Fruit fly (Drosophila melanogaster) Kc167 (cell line): Measurements from ENCODE around the gene Syx1A.

ENCODE experiments used
- Myc ChIP-seq: fragments of >200 bp; optimal IDR thresholded peaks from 2 replicates; lab custom pipeline; 2017; ENCODE audit warnings: missing external identifiers
- insv ChIP-seq: fragments of >200 bp; optimal IDR thresholded peaks from 3 replicates; lab custom pipeline; 2018; ENCODE audit warnings: missing external identifiers

- TF ChIP-seq insv (lab: Kevin White, UChicago), result no peak
- TF ChIP-seq Myc (lab: Kevin White, UChicago), result no peak
These were observed 38.2 kb upstream of the Syx1A start for dm6 chr3R:24143779-24144178.
